Worm (Caenorhabditis elegans) whole organism, young adult: ENCODE measurements around the gene T25B9.3.

ENCODE experiments used
- F33H1.4 ChIP-seq: fragments of 200-800 bp; sonication (Bioruptor generic); IDR thresholded peaks from 2 replicates; pipeline ENCODE4 v1.3.6; 2022; ENCODE audit warnings: missing genetic modification reagents, missing genetic modification characterization, missing compliant biosample characterization
- athp-1 ChIP-seq: sonication (generic microtip); optimal IDR thresholded peaks from 2 replicates; lab custom pipeline; 2017; ENCODE audit warnings: mild to moderate bottlenecking, missing genetic modification characterization, missing compliant biosample characterization
- egl-18 ChIP-seq: fragments of 200-800 bp; sonication (Bioruptor generic); IDR thresholded peaks from 2 replicates; pipeline ENCODE4 v1.3.6; 2022; ENCODE audit warnings: missing genetic modification reagents, missing genetic modification characterization, missing compliant biosample characterization
- mxl-1 ChIP-seq: sonication (generic microtip); optimal IDR thresholded peaks from 2 replicates; lab custom pipeline; 2016; ENCODE audit warnings: missing genetic modification characterization, missing compliant biosample characterization
- nhr-80 ChIP-seq: sonication (generic microtip); optimal IDR thresholded peaks from 2 replicates; lab custom pipeline; 2016; ENCODE audit warnings: missing genetic modification characterization, missing compliant biosample characterization
- zfh-2 ChIP-seq: fragments of 200-800 bp; sonication (Bioruptor generic); conservative IDR thresholded peaks from 2 replicates; pipeline ENCODE4 v1.3.6; 2022; ENCODE audit warnings: missing genetic modification reagents, missing genetic modification characterization, missing compliant biosample characterization

T25B9.3 gene

ce11 chrIV:10795678-10796077, 51.1 kb downstream of the T25B9.3 start:
- no peak for TF ChIP-seq F33H1.4
- TF ChIP-seq athp-1 (tag; lab: Kevin White, UChicago), result no peak
- no peak for TF ChIP-seq mxl-1 (tag; lab: Kevin White, UChicago)
- peak; percentile 66 for TF ChIP-seq nhr-80 (tag; lab: Kevin White, UChicago)
- TF ChIP-seq zfh-2 (GFP tag; lab: Robert Waterston, UW), result no peak

ce11 chrIV:10796707-10797106, 52.1 kb downstream of the T25B9.3 start:
- TF ChIP-seq nhr-80 (tag; lab: Kevin White, UChicago) (peak; percentile 45), egl-18 (GFP tag; lab: Robert Waterston, UW) (no peak)
